Worm (Caenorhabditis elegans) whole organism, L4/young adult: Measurements from ENCODE around the gene gst-14.

ENCODE experiments used
- dao-5 ChIP-seq: sonication (generic microtip); optimal IDR thresholded peaks from 2 replicates; lab custom pipeline; 2016; ENCODE audit warnings: missing genotype, missing genetic modification characterization, moderate library complexity, missing compliant biosample characterization
- him-1 ChIP-seq: sonication (generic microtip); optimal IDR thresholded peaks from 2 replicates; lab custom pipeline; 2016; ENCODE audit warnings: missing genotype, missing genetic modification reagents, missing genetic modification characterization, missing compliant biosample characterization

- TF ChIP-seq him-1 (tag; lab: Kevin White, UChicago) (no peak), dao-5 (tag; lab: Kevin White, UChicago) (no peak)
Measured at ce11 chrII:13613096-13613495, 2.8 kb downstream of the gst-14 start, which contains the start of gene gst-15.
